Worm (Caenorhabditis elegans) whole organism, L2 larva: Measurements from ENCODE around the gene R08E3.3.

Experiments used
- F13H6.1 ChIP-seq: sonication (generic microtip); optimal IDR thresholded peaks from 2 replicates; lab custom pipeline; 2016; ENCODE audit warnings: missing genetic modification characterization, missing compliant biosample characterization
- R02D3.7 ChIP-seq: fragments of 150-350 bp; optimal IDR thresholded peaks from 2 replicates; lab custom pipeline; 2014; ENCODE audit warnings: missing biosample characterization, missing genetic modification characterization
- ZK546.5 ChIP-seq: sonication (generic microtip); optimal IDR thresholded peaks from 2 replicates; lab custom pipeline; 2017; ENCODE audit warnings: missing biosample characterization, missing genetic modification characterization
- ceh-16 ChIP-seq: fragments of 150-350 bp; optimal IDR thresholded peaks from 2 replicates; lab custom pipeline; 2014; ENCODE audit warnings: missing biosample characterization, missing genetic modification characterization
- dmd-4 ChIP-seq: sonication (generic microtip); optimal IDR thresholded peaks from 2 replicates; lab custom pipeline; 2017; ENCODE audit warnings: missing biosample characterization, missing genetic modification characterization
- mab-5 ChIP-seq: fragments of 150-350 bp; optimal IDR thresholded peaks from 2 replicates; lab custom pipeline; 2014; ENCODE audit warnings: missing biosample characterization, missing genetic modification characterization
- mdl-1 ChIP-seq, 2 experiments: fragments of 150-350 bp in 1 of 2; sonication (generic microtip) in 1 of 2; optimal IDR thresholded peaks; 2 replicates each; lab custom pipeline; 2017; ENCODE audit warnings: missing biosample characterization in 2 of 2, missing genetic modification characterization in 2 of 2
- nhr-237 ChIP-seq: fragments of 150-350 bp; optimal IDR thresholded peaks from 2 replicates; lab custom pipeline; 2014; ENCODE audit warnings: missing biosample characterization, missing genetic modification characterization
- snpc-4 ChIP-seq: fragments of 150-350 bp; optimal IDR thresholded peaks from 2 replicates; lab custom pipeline; 2014; ENCODE audit warnings: missing biosample characterization, missing genetic modification characterization
- unc-39 ChIP-seq: fragments of 150-350 bp; optimal IDR thresholded peaks from 2 replicates; lab custom pipeline; 2014; ENCODE audit warnings: missing biosample characterization, missing genetic modification characterization
- ztf-4 ChIP-seq: fragments of 150-350 bp; optimal IDR thresholded peaks from 2 replicates; lab custom pipeline; 2014; ENCODE audit warnings: missing biosample characterization, missing genetic modification characterization

DNA sequence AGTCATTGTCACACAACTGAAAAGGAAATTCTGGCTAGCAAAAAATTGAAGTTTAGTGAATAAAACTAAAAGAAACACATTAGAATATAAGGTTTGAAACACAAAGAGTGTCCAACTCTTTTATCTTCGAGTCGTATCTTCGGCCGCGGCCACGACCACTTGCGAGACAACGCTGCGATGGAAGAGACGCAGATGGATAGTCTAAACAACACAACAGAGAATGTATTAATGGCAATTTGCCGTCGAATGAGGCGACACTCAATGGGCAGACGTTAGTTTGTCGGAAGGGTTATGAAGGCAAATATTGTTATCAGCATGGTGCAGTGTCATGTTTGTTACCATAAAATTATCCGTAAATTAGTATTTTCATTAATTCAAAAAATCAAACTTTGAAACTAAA lies 34.7 kb downstream of the R08E3.3 start, which contains the start of gene F39C12.1:
- TF ChIP-seq unc-39 (tag; lab: Kevin White, UChicago) (no peak), mab-5 (tag; lab: Kevin White, UChicago) (no peak), ZK546.5 (tag; lab: Kevin White, UChicago) (no peak), ztf-4 (no peak), mdl-1 (tag; optimal IDR thresholded peaks at IDR 0.05; lab: Kevin White, UChicago) (no peak), ceh-16 (no peak), dmd-4 (tag; lab: Kevin White, UChicago) (no peak), snpc-4 (tag; lab: Kevin White, UChicago) (no peak), R02D3.7 (tag; lab: Kevin White, UChicago) (no peak), F13H6.1 (no peak), nhr-237 (tag; lab: Kevin White, UChicago) (no peak)
